Worm (Caenorhabditis elegans) whole organism, L1 larva: ENCODE data around the gene zipt-17.

Experiments
- Y116A8C.19 ChIP-seq: sonication (generic microtip); optimal IDR thresholded peaks from 2 replicates; lab custom pipeline; 2016; ENCODE audit warnings: missing compliant biosample characterization, missing genetic modification characterization, borderline replicate concordance
- aly-2 ChIP-seq: fragments of 150-350 bp; optimal IDR thresholded peaks from 2 replicates; lab custom pipeline; 2014; ENCODE audit warnings: missing biosample characterization, missing genetic modification characterization
- blmp-1 ChIP-seq: fragments of 150-350 bp; optimal IDR thresholded peaks from 2 replicates; lab custom pipeline; 2014; ENCODE audit warnings: missing biosample characterization, missing genetic modification characterization
- ceh-82 ChIP-seq, 3 experiments: fragments of 150-350 bp in 1 of 3; sonication (generic microtip) in 2 of 3; optimal IDR thresholded peaks; 2 replicates each; lab custom pipeline; 2014 to 2017; ENCODE audit warnings: missing biosample characterization in 3 of 3, missing genetic modification characterization in 3 of 3
- dpl-1 ChIP-seq, 3 experiments: fragments of 150-350 bp in 2 of 3; sonication (generic microtip) in 1 of 3; optimal IDR thresholded peaks; 2 replicates each; lab custom pipeline; 2014 to 2017; ENCODE audit warnings: missing biosample characterization in 3 of 3, missing genetic modification characterization in 3 of 3, missing genetic modification reagents in 3 of 3
- dsc-1 ChIP-seq: sonication (generic microtip); optimal IDR thresholded peaks from 2 replicates; lab custom pipeline; 2016; ENCODE audit warnings: mild to moderate bottlenecking, missing genetic modification characterization, missing compliant biosample characterization
- efl-1 ChIP-seq, 4 experiments: fragments of 150-350 bp; optimal IDR thresholded peaks in 3 of 4; peaks in 1 of 4; 1 replicate in 1 of 4; 2 replicates in 3 of 4; lab custom pipeline; 2014; ENCODE audit warnings: missing biosample characterization in 2 of 4, missing genetic modification characterization in 2 of 4, missing genetic modification reagents in 2 of 4
- egl-13 ChIP-seq: sonication (generic microtip); optimal IDR thresholded peaks from 2 replicates; lab custom pipeline; 2016; ENCODE audit warnings: missing genotype, missing genetic modification reagents, missing genetic modification characterization, missing compliant biosample characterization
- elt-3 ChIP-seq, 6 experiments: fragments of 150-350 bp in 1 of 6; sonication (generic microtip); optimal IDR thresholded peaks; 2 replicates each; lab custom pipeline; 2017 to 2018; ENCODE audit warnings: missing biosample characterization in 6 of 6, missing genetic modification characterization in 6 of 6, inconsistent platforms in 1 of 6
- fkh-10 ChIP-seq: sonication (generic microtip); optimal IDR thresholded peaks from 2 replicates; lab custom pipeline; 2017; ENCODE audit warnings: missing biosample characterization, missing genetic modification reagents, missing genetic modification characterization
- fos-1 ChIP-seq: fragments of 150-350 bp; optimal IDR thresholded peaks from 2 replicates; lab custom pipeline; 2014; ENCODE audit warnings: missing biosample characterization, missing genetic modification characterization
- hlh-4 ChIP-seq: sonication (generic microtip); optimal IDR thresholded peaks from 2 replicates; lab custom pipeline; 2016; ENCODE audit warnings: mild to moderate bottlenecking, missing genetic modification characterization, missing compliant biosample characterization
- hpl-2 ChIP-seq: fragments of 150-350 bp; optimal IDR thresholded peaks from 2 replicates; lab custom pipeline; 2014; ENCODE audit warnings: missing biosample characterization, missing genetic modification reagents, missing genetic modification characterization
- isw-1 ChIP-seq: fragments of 200-800 bp; sonication (Bioruptor generic); IDR thresholded peaks from 2 replicates; pipeline ENCODE4 v1.3.6; 2022; ENCODE audit warnings: missing genetic modification characterization, missing compliant biosample characterization
- jun-1 ChIP-seq: fragments of 150-350 bp; optimal IDR thresholded peaks from 2 replicates; lab custom pipeline; 2014; ENCODE audit warnings: missing biosample characterization, missing genetic modification reagents, missing genetic modification characterization
- lin-39 ChIP-seq: fragments of 150-350 bp; optimal IDR thresholded peaks from 2 replicates; lab custom pipeline; 2014; ENCODE audit warnings: missing biosample characterization, missing genetic modification reagents, missing genetic modification characterization
- lsy-2 ChIP-seq, 2 experiments: fragments of 150-350 bp; optimal IDR thresholded peaks; 2 replicates each; lab custom pipeline; 2014; ENCODE audit warnings: missing biosample characterization in 2 of 2, missing genetic modification characterization in 2 of 2
- mdl-1 ChIP-seq, 2 experiments: fragments of 150-350 bp; optimal IDR thresholded peaks; 2 replicates each; lab custom pipeline; 2014 to 2017; ENCODE audit warnings: missing biosample characterization in 2 of 2, missing genetic modification characterization in 2 of 2, inconsistent platforms in 1 of 2
- nhr-11 ChIP-seq: fragments of 150-350 bp; optimal IDR thresholded peaks from 2 replicates; lab custom pipeline; 2014; ENCODE audit warnings: missing biosample characterization, missing genetic modification characterization
- nhr-28 ChIP-seq: fragments of 150-350 bp; optimal IDR thresholded peaks from 2 replicates; lab custom pipeline; 2014; ENCODE audit warnings: missing biosample characterization, missing genetic modification characterization
- nhr-76 ChIP-seq: sonication (generic microtip); optimal IDR thresholded peaks from 2 replicates; lab custom pipeline; 2017; ENCODE audit warnings: missing biosample characterization, missing genetic modification characterization
- nhr-90 ChIP-seq: sonication (generic microtip); optimal IDR thresholded peaks from 2 replicates; lab custom pipeline; 2016; ENCODE audit warnings: mild to moderate bottlenecking, missing genetic modification characterization, missing compliant biosample characterization; ENCODE audit not compliant: poor library complexity
- skn-1 ChIP-seq: fragments of 150-350 bp; optimal IDR thresholded peaks from 2 replicates; lab custom pipeline; 2014; ENCODE audit warnings: missing biosample characterization, missing genetic modification characterization
- snpc-4 ChIP-seq: fragments of 150-350 bp; optimal IDR thresholded peaks from 2 replicates; lab custom pipeline; 2014; ENCODE audit warnings: missing biosample characterization, missing genetic modification characterization
- swsn-7 ChIP-seq: sonication (generic microtip); optimal IDR thresholded peaks from 2 replicates; lab custom pipeline; 2016; ENCODE audit warnings: missing genetic modification characterization, missing compliant biosample characterization
- tlp-1 ChIP-seq: fragments of 150-350 bp; optimal IDR thresholded peaks from 2 replicates; lab custom pipeline; 2014; ENCODE audit warnings: missing biosample characterization, missing genetic modification characterization
- unc-62 ChIP-seq: fragments of 150-350 bp; optimal IDR thresholded peaks from 2 replicates; lab custom pipeline; 2014; ENCODE audit warnings: missing biosample characterization, missing genetic modification reagents, missing genetic modification characterization
- ztf-11 ChIP-seq, 2 experiments: sonication (generic microtip); optimal IDR thresholded peaks; 2 replicates each; lab custom pipeline; 2016 to 2017; ENCODE audit warnings: missing genetic modification characterization in 2 of 2, missing biosample characterization in 1 of 2, missing compliant biosample characterization in 1 of 2

Gene zipt-17

DNA sequence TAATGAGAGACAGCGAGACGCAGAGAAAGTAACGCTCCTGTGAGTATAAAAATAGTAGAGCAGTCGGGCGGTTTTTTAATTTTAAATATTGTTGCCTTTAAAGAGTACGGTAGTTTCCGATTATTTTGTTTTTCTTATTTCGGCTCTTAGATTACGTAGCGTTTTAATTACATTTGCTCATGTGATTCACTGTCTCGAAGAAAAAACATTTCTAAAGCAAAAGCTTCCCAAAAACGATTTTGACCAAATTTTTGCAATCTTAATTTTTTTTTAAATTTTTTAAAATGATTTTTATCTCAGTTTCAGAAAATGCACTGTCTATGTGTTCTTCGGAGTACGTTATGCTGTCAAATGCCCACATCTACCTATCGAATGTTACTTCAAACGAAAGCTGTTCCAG is 8.9 kb upstream of the zipt-17 start, which contains the start of gene haf-1:
Gene haf-1, plus strand, starts transcription at position 301 of the 400 bp plus-strand sequence.
- TF ChIP-seq hpl-2 (no peak), efl-1 (optimal IDR thresholded peaks at IDR 0.05; lab: Kevin White, UChicago) (no peak), efl-1 (GFP tag; optimal IDR thresholded peaks at IDR 0.05 in 1 of 2; lab: Kevin White, UChicago) (peak in 1 of 2 experiments; percentile 13)

- no peak for TF ChIP-seq elt-3 (tag; optimal IDR thresholded peaks at IDR 0.05; lab: Kevin White, UChicago)
- no peak for TF ChIP-seq fkh-10 (GFP tag; lab: Kevin White, UChicago)
- TF ChIP-seq nhr-11 (tag; lab: Kevin White, UChicago): no peak
- peak; percentile 82 for TF ChIP-seq blmp-1 (tag; lab: Kevin White, UChicago)
Measured at ce11 chrIV:17371469-17371868, 4.3 kb upstream of the zipt-17 start, which contains the start of gene C30H6.5. Gene C30H6.5 (plus strand): TSS chrIV:17371769.

- no peak for TF ChIP-seq tlp-1 (tag; lab: Kevin White, UChicago)
- TF ChIP-seq isw-1 (GFP tag; lab: Robert Waterston, UW): no peak
- no peak for TF ChIP-seq lin-39 (tag; lab: Kevin White, UChicago)
- no peak for TF ChIP-seq jun-1 (tag; lab: Kevin White, UChicago)
- no peak for TF ChIP-seq fos-1 (tag; lab: Kevin White, UChicago)
- TF ChIP-seq nhr-28 (tag; lab: Kevin White, UChicago): no peak
- TF ChIP-seq Y116A8C.19 (tag; lab: Kevin White, UChicago): no peak
- no peak for TF ChIP-seq egl-13 (tag; lab: Kevin White, UChicago)
- no peak for TF ChIP-seq hpl-2
- no peak for TF ChIP-seq snpc-4 (tag; lab: Kevin White, UChicago)
- TF ChIP-seq dsc-1 (tag; lab: Kevin White, UChicago): no peak
- no peak for TF ChIP-seq ztf-11 (tag; optimal IDR thresholded peaks at IDR 0.05; lab: Kevin White, UChicago)
Measured at ce11 chrIV:17368292-17368691, 1.1 kb upstream of the zipt-17 start, which contains the start of gene trh-1. Gene trh-1 (plus strand): TSS chrIV:17368592.

ce11 chrIV:17361143-17361542 is 6.1 kb downstream of the zipt-17 start, which contains the start of gene clec-202:
Gene clec-202 (plus strand): TSS chrIV:17361443.
- TF ChIP-seq aly-2 (no peak), hlh-4 (tag; lab: Kevin White, UChicago) (no peak), dpl-1 (GFP tag; optimal IDR thresholded peaks at IDR 0.05; lab: Kevin White, UChicago) (no peak), ceh-82 (tag; optimal IDR thresholded peaks at IDR 0.05; lab: Kevin White, UChicago) (no peak), lsy-2 (tag; optimal IDR thresholded peaks at IDR 0.05; lab: Kevin White, UChicago) (no peak), elt-3 (tag; optimal IDR thresholded peaks at IDR 0.05; lab: Kevin White, UChicago) (no peak), swsn-7 (no peak)

ce11 chrIV:17351586-17351985 is 15.6 kb downstream of the zipt-17 start, which contains the start of gene clec-199:
Gene clec-199 (plus strand): TSS chrIV:17351886.
- TF ChIP-seq fos-1 (tag; lab: Kevin White, UChicago): no peak
- TF ChIP-seq unc-62 (GFP tag; lab: Kevin White, UChicago): no peak
- TF ChIP-seq, all 84 proteins: peak for 0

DNA sequence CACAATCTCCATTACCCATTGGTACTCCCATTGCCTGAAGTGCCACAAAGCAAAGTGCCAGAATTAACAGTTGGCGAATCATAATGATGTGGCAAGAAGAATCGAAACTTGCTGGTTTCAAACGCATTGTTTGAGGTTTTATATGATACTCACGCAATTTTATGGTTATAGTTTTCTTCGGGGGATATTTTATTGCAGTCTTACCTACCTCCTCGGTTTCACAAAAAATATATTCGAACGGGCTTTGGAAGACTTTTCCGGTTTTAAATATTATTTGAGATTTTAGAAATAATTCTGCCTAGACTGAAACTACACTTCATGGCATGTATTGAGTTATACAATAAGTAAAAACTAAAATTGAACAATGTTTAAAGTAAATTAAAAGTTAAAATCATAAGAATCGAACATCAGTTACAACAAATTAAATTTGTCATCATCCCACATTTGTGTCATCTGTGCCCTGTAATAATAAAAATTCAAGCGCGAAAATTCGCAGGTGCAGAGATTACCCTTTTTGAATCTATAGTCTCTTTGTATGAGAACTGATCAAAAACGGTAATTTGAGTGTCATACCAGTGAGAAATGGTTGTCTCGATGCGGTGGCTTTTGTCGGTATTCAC is 20.5 kb downstream of the zipt-17 start, which contains the start of the genes clec-197 and clec-198:
Gene clec-197, minus strand, starts transcription at position 101 of the 620 bp plus-strand sequence.
Gene clec-198, plus strand, starts transcription at position 570 of the 620 bp plus-strand sequence.
- TF ChIP-seq mdl-1 (tag; optimal IDR thresholded peaks at IDR 0.05; lab: Kevin White, UChicago): no peak
- no peak for TF ChIP-seq nhr-90 (tag; lab: Kevin White, UChicago)
- TF ChIP-seq skn-1: no peak
- no peak for TF ChIP-seq nhr-76 (tag; lab: Kevin White, UChicago)
- TF ChIP-seq egl-13 (tag; lab: Kevin White, UChicago): no peak
